Fruit fly (Drosophila melanogaster) Kc167 (cell line): ENCODE data around the gene CG34355.

Source experiments
- Myc ChIP-seq: fragments of >200 bp; optimal IDR thresholded peaks from 2 replicates; lab custom pipeline; 2017; ENCODE audit warnings: missing external identifiers
- Sin3A ChIP-seq: fragments of >200 bp; optimal IDR thresholded peaks from 2 replicates; lab custom pipeline; 2018; ENCODE audit warnings: missing external identifiers
- h ChIP-seq: fragments of >200 bp; optimal IDR thresholded peaks from 3 replicates; lab custom pipeline; 2018; ENCODE audit warnings: missing external identifiers
- insv ChIP-seq: fragments of >200 bp; optimal IDR thresholded peaks from 3 replicates; lab custom pipeline; 2018; ENCODE audit warnings: missing external identifiers
- psq ChIP-seq: fragments of >200 bp; optimal IDR thresholded peaks from 2 replicates; lab custom pipeline; 2017; ENCODE audit warnings: missing external identifiers
- ttk ChIP-seq: sonication (Bioruptor generic); optimal IDR thresholded peaks from 2 replicates; lab custom pipeline; 2017; ENCODE audit warnings: missing external identifiers

Gene CG34355

DNA sequence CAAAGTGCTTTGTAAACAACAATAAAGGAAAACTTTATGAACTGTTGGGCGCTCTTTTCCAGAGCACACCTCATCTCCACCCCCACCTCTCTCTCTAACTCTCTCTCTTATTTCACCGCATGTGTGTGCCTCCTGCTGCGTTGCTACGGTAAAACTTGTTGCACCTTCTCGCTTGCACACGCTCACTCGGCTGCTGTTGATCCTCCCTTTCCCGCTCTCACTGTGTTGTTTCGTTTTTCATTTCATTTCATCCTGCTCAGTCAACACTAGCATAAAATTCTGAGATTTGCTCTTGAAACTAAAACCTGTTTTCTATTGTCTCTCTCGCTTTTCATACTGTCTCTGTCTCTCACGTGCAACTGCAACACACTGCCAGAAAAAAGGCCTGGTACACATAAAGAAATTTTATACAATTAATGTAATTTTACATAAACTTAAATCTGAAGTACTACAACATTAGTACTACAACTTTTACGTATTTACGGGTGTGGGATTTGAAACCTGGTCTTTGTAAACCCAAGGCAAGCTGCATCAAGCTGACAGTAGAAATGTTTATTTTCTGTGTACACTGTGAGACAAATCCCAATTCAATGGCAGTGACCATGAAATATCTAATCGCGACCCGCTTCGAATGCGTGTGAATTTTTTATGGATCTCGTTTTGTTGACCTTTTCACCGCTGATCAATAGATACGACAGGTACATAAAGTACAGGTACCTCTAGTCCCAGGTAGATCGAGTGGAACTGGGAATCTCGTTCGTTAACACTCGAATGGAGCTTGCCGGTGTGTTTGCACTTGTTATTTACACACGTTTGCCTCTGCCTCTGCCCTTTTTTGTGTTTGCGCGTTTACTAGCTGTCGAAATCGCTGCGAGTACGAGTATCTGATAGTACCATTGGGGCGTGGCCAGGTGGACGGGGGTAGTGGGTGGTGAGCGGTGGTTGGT, 20.9 kb upstream of the CG34355 start:
- TF ChIP-seq ttk (lab: Kevin White, UChicago): no peak
- TF ChIP-seq psq (lab: Kevin White, UChicago): no peak
- TF ChIP-seq Myc: no peak
- no peak for TF ChIP-seq Sin3A (lab: Kevin White, UChicago)
- no peak for TF ChIP-seq h
- TF ChIP-seq insv (lab: Kevin White, UChicago): no peak

- TF ChIP-seq Sin3A (lab: Kevin White, UChicago) (no peak), h (no peak)
Measured at dm6 chr3R:23783403-23783757, 20.3 kb upstream of the CG34355 start.

DNA sequence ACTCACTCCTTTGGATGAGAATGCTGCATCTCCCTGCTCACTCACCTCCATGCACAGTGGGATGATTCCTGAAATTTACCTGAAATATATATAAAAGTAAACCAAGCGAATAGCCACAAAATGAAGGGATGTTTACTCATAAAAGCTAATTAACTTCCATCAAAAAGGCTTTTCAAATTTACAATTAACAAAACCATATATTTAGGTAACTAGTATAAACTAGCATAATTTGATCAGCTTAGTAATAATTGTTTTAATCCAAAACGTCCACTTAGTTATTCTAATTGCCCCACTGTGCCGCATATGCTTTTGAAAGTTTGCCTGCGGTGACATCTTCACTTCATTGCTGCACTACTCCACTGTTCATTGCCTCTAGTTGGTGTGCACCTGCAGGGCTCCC, 19.7 kb upstream of the CG34355 start:
- TF ChIP-seq insv (lab: Kevin White, UChicago): no peak
- TF ChIP-seq ttk (lab: Kevin White, UChicago): no peak
- TF ChIP-seq h: no peak
- TF ChIP-seq Myc: no peak
- TF ChIP-seq psq (lab: Kevin White, UChicago): no peak
- no peak for TF ChIP-seq Sin3A (lab: Kevin White, UChicago)

DNA sequence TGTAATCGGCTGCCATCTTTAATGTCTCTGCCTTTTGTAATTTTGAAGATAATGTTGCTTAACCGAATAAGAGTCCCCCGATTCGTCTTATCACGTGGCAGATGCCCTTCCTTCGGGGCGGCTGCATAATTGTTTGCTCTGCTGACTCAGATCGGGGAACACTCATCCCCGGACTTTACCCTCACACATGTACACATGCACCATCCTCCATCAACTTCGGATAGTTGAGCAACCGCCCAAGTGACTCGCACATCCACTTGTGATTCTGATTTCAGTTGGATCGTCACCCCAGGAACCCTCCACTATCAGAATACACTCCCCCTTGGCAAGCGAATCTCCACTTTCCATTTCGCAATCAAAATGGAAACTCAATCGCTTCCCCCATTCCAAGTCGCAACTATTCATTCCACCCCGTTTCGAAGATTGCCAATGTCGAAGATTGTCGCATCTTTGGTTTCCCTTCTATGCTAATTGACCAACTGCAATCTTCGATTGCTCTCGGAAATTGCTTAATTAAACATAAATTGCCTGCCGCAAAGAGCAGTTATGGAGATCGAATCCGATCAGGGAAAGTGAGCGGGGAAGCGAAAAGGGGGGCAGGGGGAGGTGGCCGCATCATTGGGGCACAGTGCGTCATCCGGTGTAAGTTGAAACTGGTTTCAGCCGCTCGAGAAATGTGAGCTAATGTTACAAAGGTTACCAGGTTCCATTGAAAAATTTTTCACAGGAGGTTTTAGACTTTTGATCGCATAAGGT, 18.6 kb upstream of the CG34355 start:
- TF ChIP-seq insv (lab: Kevin White, UChicago): no peak
- no peak for TF ChIP-seq h
- TF ChIP-seq Sin3A (lab: Kevin White, UChicago): no peak
- TF ChIP-seq ttk (lab: Kevin White, UChicago): no peak
- TF ChIP-seq Myc: no peak
- no peak for TF ChIP-seq psq (lab: Kevin White, UChicago)

- TF ChIP-seq h (no peak), insv (lab: Kevin White, UChicago) (no peak), psq (lab: Kevin White, UChicago) (no peak), ttk (lab: Kevin White, UChicago) (no peak), Sin3A (lab: Kevin White, UChicago) (no peak), Myc (no peak)
Measured at dm6 chr3R:23786768-23787631, 16.7 kb upstream of the CG34355 start.

dm6 chr3R:23787632-23787960, 16.1 kb upstream of the CG34355 start:
- TF ChIP-seq Myc: no peak
- no peak for TF ChIP-seq insv (lab: Kevin White, UChicago)
- no peak for TF ChIP-seq h
- TF ChIP-seq Sin3A (lab: Kevin White, UChicago): no peak
- TF ChIP-seq psq (lab: Kevin White, UChicago): no peak
- TF ChIP-seq ttk (lab: Kevin White, UChicago): no peak

DNA sequence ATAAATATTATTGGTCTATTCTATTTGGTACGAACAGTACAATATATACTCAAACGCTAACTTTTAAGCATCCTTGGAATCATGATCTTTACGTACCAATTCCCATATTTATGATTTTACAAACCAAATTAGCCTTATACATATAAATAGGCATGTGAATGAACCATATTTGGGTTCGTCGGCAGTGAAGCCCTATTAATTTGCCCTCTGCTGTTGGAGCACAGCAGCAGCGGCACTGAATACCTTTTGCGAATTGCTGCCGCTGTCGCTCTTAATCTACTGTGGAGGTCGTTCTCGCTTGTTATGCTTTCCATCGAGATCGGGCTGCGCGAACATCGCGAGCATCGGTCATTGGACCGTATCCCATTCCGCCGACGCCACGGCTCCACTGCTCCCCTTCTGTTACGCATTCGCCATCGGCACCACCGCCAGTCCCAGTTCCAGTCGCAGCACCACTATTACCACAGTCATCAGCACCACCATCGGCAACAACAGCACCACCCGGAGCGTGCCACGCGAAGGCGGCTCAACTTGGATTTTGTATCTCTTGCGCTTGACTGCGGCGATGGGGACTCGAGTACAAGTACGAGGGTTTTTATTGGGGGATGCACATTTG, 15.1 kb upstream of the CG34355 start:
- TF ChIP-seq Myc (no peak), insv (lab: Kevin White, UChicago) (no peak), ttk (lab: Kevin White, UChicago) (no peak)

DNA sequence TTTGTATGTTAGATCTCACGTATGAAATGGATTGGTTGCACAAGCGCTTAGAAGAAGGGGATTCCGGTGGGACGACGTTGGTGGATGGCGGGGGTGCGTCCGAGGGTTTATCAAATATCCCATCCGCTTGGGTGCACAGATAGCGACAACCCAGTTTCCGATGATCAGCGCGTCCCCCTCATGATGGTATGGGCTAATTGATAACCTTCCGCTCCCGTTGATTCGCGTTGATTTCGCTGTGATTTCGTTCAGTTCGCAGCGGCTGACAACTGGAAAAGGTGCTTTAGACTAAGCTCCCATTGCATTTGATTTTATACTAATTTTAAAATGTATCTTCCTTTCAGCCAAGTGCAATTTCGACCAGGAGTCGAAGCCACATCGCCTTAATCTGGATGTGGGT, 14.1 kb upstream of the CG34355 start:
- TF ChIP-seq psq (lab: Kevin White, UChicago): no peak
- no peak for TF ChIP-seq Sin3A (lab: Kevin White, UChicago)
- no peak for TF ChIP-seq ttk (lab: Kevin White, UChicago)
- no peak for TF ChIP-seq Myc
- TF ChIP-seq h: no peak

DNA sequence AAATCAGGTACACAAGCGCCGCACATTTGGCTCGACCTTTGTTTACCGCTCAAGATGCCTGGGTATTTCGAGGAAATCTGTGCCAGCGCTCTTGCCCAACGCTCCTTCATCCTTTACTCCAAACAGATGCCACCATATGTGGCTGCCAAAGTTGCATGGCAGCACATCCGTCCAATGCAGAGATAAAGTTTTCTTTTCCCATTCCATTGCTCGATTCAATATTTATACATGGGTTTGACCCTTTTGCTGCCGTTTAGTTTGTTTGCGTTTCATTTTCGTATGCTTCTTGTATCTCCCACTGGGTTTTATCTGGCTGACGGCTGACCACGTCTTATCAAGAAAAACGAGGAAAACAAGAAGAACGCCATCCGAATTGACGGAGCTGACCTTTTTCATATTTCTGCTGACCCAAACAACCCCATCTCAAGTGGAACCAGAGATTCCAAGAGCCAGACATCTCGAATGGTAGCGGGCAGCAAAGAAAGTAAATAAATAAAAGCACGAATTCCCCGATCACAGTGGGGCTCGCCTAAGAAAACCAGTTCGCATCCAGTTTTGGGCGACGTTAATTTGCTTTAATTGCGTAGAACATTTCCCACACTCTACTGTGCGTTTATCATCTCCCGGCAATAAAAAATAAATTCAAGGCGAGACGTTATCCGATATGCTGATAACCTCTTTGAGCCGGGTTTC, 13.0 kb upstream of the CG34355 start:
- TF ChIP-seq h (no peak), insv (lab: Kevin White, UChicago) (no peak), psq (lab: Kevin White, UChicago) (no peak), ttk (lab: Kevin White, UChicago) (no peak), Sin3A (lab: Kevin White, UChicago) (no peak), Myc (no peak)

DNA sequence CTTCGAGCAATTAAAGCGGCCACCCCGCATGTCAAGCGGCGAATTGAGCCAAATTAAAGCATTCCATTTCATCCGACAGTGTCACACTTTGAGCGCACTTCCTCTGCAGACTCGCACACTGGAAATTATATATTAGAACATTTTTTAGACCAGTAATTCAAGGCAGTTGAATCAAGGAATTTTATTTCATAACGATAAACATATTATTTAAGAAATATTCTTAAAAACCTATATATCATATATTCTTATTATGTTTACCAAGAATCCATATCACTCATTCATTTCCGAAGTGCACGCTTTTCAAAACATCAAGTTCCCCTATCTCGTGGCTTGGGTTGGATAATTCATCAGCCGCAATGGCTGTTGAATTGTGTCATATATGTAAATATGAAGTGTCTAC, 12.2 kb upstream of the CG34355 start:
- no peak for TF ChIP-seq Sin3A (lab: Kevin White, UChicago)
- TF ChIP-seq insv (lab: Kevin White, UChicago): no peak
- no peak for TF ChIP-seq psq (lab: Kevin White, UChicago)
- TF ChIP-seq ttk (lab: Kevin White, UChicago): no peak
- no peak for TF ChIP-seq Myc
- no peak for TF ChIP-seq h

DNA sequence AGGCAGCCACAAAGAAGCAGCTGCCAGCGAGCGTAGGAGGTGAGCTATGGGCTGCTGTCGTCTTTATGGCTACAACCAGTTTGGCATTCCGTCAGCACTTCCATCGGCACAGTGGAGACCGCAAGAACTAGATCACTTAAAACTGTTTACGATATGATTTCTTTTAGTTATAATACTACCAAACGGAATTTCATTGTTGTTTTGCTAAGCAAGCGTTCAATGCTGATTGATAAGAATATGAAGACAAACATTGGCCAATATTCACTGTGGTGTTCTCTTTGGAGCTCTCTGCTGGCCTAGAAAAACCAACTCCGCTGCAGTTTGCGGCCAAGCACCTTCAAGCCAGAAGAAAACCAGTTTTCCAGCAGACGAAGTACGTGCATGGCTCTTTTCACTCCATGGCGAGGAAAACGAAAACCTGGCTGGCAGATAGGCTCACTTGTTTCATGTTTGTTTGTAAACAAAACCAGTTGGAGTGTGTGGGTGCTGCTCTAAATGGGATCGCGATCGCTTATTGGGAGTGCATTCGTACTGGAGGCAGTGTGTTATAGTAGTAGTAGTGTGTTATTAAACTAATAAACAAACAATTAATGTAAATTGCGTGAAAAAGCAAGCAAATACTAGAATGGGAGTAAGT, 14.0 kb downstream of the CG34355 start:
- no peak for TF ChIP-seq insv (lab: Kevin White, UChicago)
